Worm (Caenorhabditis elegans): ENCODE measurements around the gene F21A3.3.
A peak's percentile ranks its signal among the peaks of the same experiment; 100 is the strongest.

The F21A3.3 gene

DNA sequence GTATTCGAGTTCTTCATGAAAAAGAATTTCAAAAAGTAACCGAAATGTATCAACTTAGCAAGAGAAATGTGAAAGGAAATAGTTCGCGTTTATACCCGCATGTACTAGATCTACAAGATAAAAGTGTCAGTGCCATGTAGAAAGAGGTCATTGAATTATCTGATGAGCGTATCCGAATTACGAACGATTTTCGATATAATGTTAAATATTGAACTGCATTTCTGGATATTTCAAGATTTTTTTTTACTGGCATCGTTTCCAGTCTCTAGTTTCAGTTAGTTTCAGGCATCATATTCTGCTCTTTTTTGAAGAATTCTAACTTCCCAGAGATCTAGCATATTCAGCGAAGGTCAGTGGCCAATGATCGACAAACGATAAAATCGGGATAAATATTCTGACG lies 36.1 kb upstream of the F21A3.3 start, which contains the start of gene nhr-150:
TSS of gene nhr-150 (minus strand) at position 92 of the 400 bp plus-strand sequence.
- TF ChIP-seq sma-9 (GFP tag; optimal IDR thresholded peaks at IDR 0.05) = peak; percentile 50
- no peak for TF ChIP-seq sma-9 (tag; optimal IDR thresholded peaks at IDR 0.05)
- no peak for TF ChIP-seq ztf-1 (GFP tag; conservative IDR thresholded peaks at IDR 0.05)
- TF ChIP-seq nhr-21 (tag; optimal IDR thresholded peaks at IDR 0.05) = no peak
- TF ChIP-seq lin-13 (GFP tag; optimal IDR thresholded peaks at IDR 0.05) = no peak
- no peak for TF ChIP-seq ztf-11 (tag; optimal IDR thresholded peaks at IDR 0.05)

DNA sequence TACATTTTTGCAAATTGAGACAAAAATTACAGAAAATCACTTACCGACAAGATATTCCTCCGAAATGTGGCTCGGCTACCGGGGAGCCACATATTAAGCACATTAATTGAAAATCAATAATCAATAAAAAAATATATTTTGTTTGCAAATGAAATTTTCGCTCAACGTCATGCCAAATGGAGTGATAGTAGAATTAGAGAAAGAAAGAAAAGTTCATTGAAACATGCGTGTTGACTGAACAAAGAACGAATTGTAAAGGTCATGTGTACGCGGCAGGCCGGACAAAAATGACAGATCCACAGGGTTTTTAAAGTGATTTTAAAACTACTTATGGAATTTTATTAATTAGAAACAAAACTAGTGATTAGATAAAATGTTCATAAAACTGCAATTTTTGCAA lies 34.0 kb upstream of the F21A3.3 start:
- TF ChIP-seq sma-3 (GFP tag; optimal IDR thresholded peaks at IDR 0.05) = no peak
- no peak for TF ChIP-seq nhr-12 (tag; optimal IDR thresholded peaks at IDR 0.05)
- TF ChIP-seq R02D3.7 (tag; optimal IDR thresholded peaks at IDR 0.05) = no peak
- no peak for TF ChIP-seq unc-62 (GFP tag; optimal IDR thresholded peaks at IDR 0.05)
- TF ChIP-seq elt-1 (tag; optimal IDR thresholded peaks at IDR 0.05) = no peak
- TF ChIP-seq nhr-6 (tag; optimal IDR thresholded peaks at IDR 0.05) = no peak
- TF ChIP-seq fos-1 (tag; optimal IDR thresholded peaks at IDR 0.05) = peak; percentile 15
- TF ChIP-seq lsy-2 (tag; optimal IDR thresholded peaks at IDR 0.05) = no peak
- TF ChIP-seq blmp-1 (tag; optimal IDR thresholded peaks at IDR 0.05; ENCODE audit: insufficient read depth) = no peak
- no peak for TF ChIP-seq Y55F3AM.14 (GFP tag; optimal IDR thresholded peaks at IDR 0.05)
- no peak for TF ChIP-seq skn-1 (tag; optimal IDR thresholded peaks at IDR 0.05)
- TF ChIP-seq gmeb-1 (tag; optimal IDR thresholded peaks at IDR 0.05) = no peak
- no peak for TF ChIP-seq ceh-82 (tag; optimal IDR thresholded peaks at IDR 0.05)
- TF ChIP-seq alr-1 (tag; optimal IDR thresholded peaks at IDR 0.05) = no peak
- no peak for TF ChIP-seq elt-3 (tag; optimal IDR thresholded peaks at IDR 0.05)
- no peak for TF ChIP-seq ama-1 (optimal IDR thresholded peaks at IDR 0.05)
- TF ChIP-seq sma-9 (GFP tag; optimal IDR thresholded peaks at IDR 0.05) = peak; percentile 59
- TF ChIP-seq sma-9 (tag; optimal IDR thresholded peaks at IDR 0.05) = no peak
- TF ChIP-seq ZK546.5 (tag; optimal IDR thresholded peaks at IDR 0.05) = no peak

DNA sequence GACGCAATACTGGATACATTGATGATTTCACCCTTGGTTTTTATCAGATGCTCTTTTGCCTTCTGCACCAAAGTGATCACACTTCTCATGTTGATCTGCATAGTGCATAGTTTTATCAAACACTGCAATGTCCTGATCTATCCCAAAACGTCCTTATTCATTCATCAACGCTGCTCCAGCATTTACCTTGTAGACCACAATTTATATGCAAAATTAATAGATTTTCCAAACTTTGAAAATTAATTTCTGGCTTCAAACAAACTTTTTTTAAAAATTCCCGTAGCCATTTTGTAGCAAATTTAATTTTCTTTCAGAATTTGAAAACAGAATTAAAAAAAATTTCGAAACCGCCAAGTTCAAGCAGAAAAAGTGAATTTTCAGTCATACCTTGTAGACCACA lies 33.0 kb upstream of the F21A3.3 start, which contains the start of gene C06B8.3:
TSS of gene C06B8.3 (minus strand) at position 101 of the 400 bp plus-strand sequence.
- TF ChIP-seq C34F6.9 (tag; optimal IDR thresholded peaks at IDR 0.05) (no peak), mdl-1 (tag; optimal IDR thresholded peaks at IDR 0.05) (no peak), gmeb-1 (tag; optimal IDR thresholded peaks at IDR 0.05) (no peak), blmp-1 (tag; optimal IDR thresholded peaks at IDR 0.05; ENCODE audit: insufficient read depth) (no peak), snpc-4 (tag; optimal IDR thresholded peaks at IDR 0.05) (no peak), lin-39 (tag; optimal IDR thresholded peaks at IDR 0.05) (no peak), lin-11 (tag; optimal IDR thresholded peaks at IDR 0.05) (no peak), unc-62 (GFP tag; optimal IDR thresholded peaks at IDR 0.05) (no peak), nhr-237 (tag; optimal IDR thresholded peaks at IDR 0.05) (no peak), nhr-10 (tag; optimal IDR thresholded peaks at IDR 0.05) (no peak)

DNA sequence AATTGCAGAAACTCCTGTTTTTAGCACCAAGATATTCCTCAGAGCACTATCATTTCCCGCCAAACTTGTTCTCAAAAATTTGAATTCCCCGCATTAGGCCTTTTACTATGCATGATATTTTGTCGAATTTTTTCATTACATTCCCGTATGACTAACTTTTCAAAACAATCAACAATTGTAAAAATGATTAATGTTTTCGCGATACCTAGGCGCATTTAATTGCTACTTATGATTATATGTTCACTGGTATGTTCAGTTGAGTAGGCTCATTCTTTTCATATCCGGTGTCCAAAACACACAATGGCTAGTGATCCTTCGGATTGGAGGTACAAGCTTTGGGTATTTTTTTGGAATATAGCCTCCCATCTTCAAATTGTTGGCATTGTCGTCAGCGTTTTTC lies 29.7 kb upstream of the F21A3.3 start, which contains the start of gene srw-21:
TSS of gene srw-21 (plus strand) at position 301 of the 400 bp plus-strand sequence.
- no peak for TF ChIP-seq sma-3 (GFP tag; optimal IDR thresholded peaks at IDR 0.05)

DNA sequence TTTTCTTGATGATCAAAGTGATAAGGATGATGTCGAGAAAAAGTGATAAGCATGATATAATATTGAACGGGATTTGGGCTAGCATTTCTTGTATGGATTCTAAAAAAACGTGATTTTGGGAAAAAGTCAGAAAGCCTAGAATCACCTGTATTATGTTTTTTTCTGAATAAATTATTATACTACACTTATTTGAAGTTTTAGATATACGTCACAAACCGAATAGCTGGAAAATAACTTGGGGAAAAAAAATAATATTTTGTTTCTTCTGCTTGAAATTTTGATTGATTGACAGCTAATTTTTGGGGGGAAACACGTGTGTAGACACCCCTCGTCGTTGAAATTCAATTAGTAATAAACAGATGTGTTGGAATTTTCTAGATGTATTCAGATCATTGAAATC lies 25.0 kb upstream of the F21A3.3 start, which contains the start of gene str-264:
TSS of gene str-264 (minus strand) at position 101 of the 400 bp plus-strand sequence.
- TF ChIP-seq lin-13 (GFP tag; optimal IDR thresholded peaks at IDR 0.05) (no peak), nhr-129 (tag; optimal IDR thresholded peaks at IDR 0.05) (no peak), ceh-16 (tag; optimal IDR thresholded peaks at IDR 0.05) (no peak), zag-1 (tag; optimal IDR thresholded peaks at IDR 0.05) (no peak), mdl-1 (tag; optimal IDR thresholded peaks at IDR 0.05) (no peak), skn-1 (tag; optimal IDR thresholded peaks at IDR 0.05) (no peak), ZK546.5 (tag; optimal IDR thresholded peaks at IDR 0.05) (no peak), nhr-11 (tag; optimal IDR thresholded peaks at IDR 0.05) (no peak), egl-27 (tag; optimal IDR thresholded peaks at IDR 0.05) (no peak), sem-4 (tag; optimal IDR thresholded peaks at IDR 0.05) (no peak), elt-3 (tag; optimal IDR thresholded peaks at IDR 0.05) (no peak), ama-1 (optimal IDR thresholded peaks at IDR 0.05) (no peak)

All from whole organism, L2 larva.